Worm (Caenorhabditis elegans): ENCODE results near the gene F53B2.5.
A peak's percentile ranks its signal among the peaks of the same experiment; 100 is the strongest.

F53B2.5 gene

ce11 chrIV:12560568-12560967 is 29.6 kb upstream of the F53B2.5 start, which contains the start of gene snb-7:
Gene snb-7 (plus strand): TSS chrIV:12560868.
- TF ChIP-seq hmbx-1 (tag; optimal IDR thresholded peaks at IDR 0.05) (no peak), F13C5.2 (tag; optimal IDR thresholded peaks at IDR 0.05) (no peak), tbx-11 (GFP tag; IDR thresholded peaks at IDR 0.05) (no peak), ceh-13 (GFP tag; optimal IDR thresholded peaks at IDR 0.05) (no peak), scrt-1 (GFP tag; IDR thresholded peaks at IDR 0.05) (no peak), hnd-1 (tag; optimal IDR thresholded peaks at IDR 0.05) (no peak), hmg-4 (GFP tag; optimal IDR thresholded peaks at IDR 0.05) (no peak)

DNA sequence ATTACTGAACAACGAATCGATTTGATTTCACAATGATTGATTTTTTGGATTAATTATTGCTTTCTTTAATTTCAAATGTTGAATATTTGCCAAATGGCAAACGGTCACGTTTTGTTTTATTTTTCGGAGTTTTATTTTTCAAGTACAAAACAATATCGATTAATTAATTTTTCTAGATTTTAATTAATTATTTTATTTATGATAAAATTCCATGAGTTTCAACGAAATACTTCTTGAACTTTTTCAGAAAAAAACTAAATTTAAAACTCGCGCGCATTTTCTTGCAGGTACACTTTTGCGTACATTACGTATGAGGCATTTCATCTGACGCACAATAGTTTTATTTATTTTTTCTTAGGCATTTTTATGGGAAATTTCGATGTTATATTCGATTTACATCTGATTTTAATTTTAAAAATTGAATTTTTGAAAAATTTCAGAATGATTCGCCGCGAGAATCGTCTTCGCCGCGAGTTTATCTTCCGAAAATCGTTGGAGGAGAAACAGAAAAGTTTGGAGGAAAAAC is 28.0 kb upstream of the F53B2.5 start, which contains the start of the genes ZK795.2 and ZK795.3:
TSS of gene ZK795.2 (minus strand) at position 51 of the 526 bp plus-strand sequence.
TSS of gene ZK795.3 (plus strand) at position 441 of the 526 bp plus-strand sequence.
- TF ChIP-seq F13C5.2 (tag; optimal IDR thresholded peaks at IDR 0.05) (no peak), B0310.2 (tag; optimal IDR thresholded peaks at IDR 0.05) (no peak), hmg-4 (GFP tag; optimal IDR thresholded peaks at IDR 0.05) (no peak), tbx-11 (GFP tag; IDR thresholded peaks at IDR 0.05) (no peak), tbx-37 (GFP tag; conservative IDR thresholded peaks at IDR 0.05) (no peak), flt-1 (GFP tag; IDR thresholded peaks at IDR 0.05) (no peak), ceh-13 (GFP tag; optimal IDR thresholded peaks at IDR 0.05) (no peak), ama-1 (optimal IDR thresholded peaks at IDR 0.05) (no peak), sea-1 (GFP tag; conservative IDR thresholded peaks at IDR 0.05) (no peak), tra-4 (tag; optimal IDR thresholded peaks at IDR 0.05) (no peak)

DNA sequence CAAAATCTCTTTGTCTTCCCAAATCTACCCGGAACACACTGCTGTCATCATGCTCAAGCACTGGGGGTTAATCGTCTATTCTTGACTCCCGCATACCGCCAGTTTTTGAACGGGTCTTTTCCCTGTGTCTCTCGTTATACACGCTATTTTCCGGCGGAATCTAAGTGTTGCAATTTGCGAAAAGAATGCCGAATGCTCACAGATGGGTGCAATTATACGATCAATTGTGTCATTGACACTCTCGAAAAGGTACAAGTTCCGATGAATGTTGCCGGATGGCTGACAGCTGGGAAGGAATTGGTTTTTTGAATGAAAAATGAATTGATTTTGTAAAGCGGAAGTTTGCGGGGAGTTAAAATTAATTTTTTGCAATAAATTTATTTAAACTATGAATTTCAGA is 21.0 kb upstream of the F53B2.5 start:
- TF ChIP-seq sea-1 (GFP tag; conservative IDR thresholded peaks at IDR 0.05) (no peak), tra-4 (tag; optimal IDR thresholded peaks at IDR 0.05) (no peak), hmbx-1 (tag; optimal IDR thresholded peaks at IDR 0.05) (no peak), ama-1 (optimal IDR thresholded peaks at IDR 0.05) (no peak), F13C5.2 (tag; optimal IDR thresholded peaks at IDR 0.05) (no peak), hnd-1 (tag; optimal IDR thresholded peaks at IDR 0.05) (no peak), flt-1 (GFP tag; IDR thresholded peaks at IDR 0.05) (no peak), tbx-37 (GFP tag; conservative IDR thresholded peaks at IDR 0.05) (no peak), ceh-13 (GFP tag; optimal IDR thresholded peaks at IDR 0.05) (no peak), tbx-11 (GFP tag; IDR thresholded peaks at IDR 0.05) (no peak), hmg-4 (GFP tag; optimal IDR thresholded peaks at IDR 0.05) (no peak), pes-1 (GFP tag; IDR thresholded peaks at IDR 0.05) (no peak), aly-1 (tag; optimal IDR thresholded peaks at IDR 0.05) (no peak), ets-7 (tag; optimal IDR thresholded peaks at IDR 0.05) (no peak), scrt-1 (GFP tag; IDR thresholded peaks at IDR 0.05) (no peak), B0310.2 (tag; optimal IDR thresholded peaks at IDR 0.05) (no peak), ceh-36 (tag; optimal IDR thresholded peaks at IDR 0.05) (no peak)

ce11 chrIV:12549014-12549413 is 18.1 kb upstream of the F53B2.5 start:
- TF ChIP-seq hnd-1 (tag; optimal IDR thresholded peaks at IDR 0.05) (no peak), sea-1 (GFP tag; conservative IDR thresholded peaks at IDR 0.05) (no peak), ceh-36 (tag; optimal IDR thresholded peaks at IDR 0.05) (no peak), tbx-37 (GFP tag; conservative IDR thresholded peaks at IDR 0.05) (no peak), ets-7 (tag; optimal IDR thresholded peaks at IDR 0.05) (no peak), ama-1 (optimal IDR thresholded peaks at IDR 0.05) (no peak), B0310.2 (tag; optimal IDR thresholded peaks at IDR 0.05) (no peak), pes-1 (GFP tag; IDR thresholded peaks at IDR 0.05) (no peak), F13C5.2 (tag; optimal IDR thresholded peaks at IDR 0.05) (no peak), hmg-4 (GFP tag; optimal IDR thresholded peaks at IDR 0.05) (no peak), aly-1 (tag; optimal IDR thresholded peaks at IDR 0.05) (no peak), hmbx-1 (tag; optimal IDR thresholded peaks at IDR 0.05) (no peak), ceh-13 (GFP tag; optimal IDR thresholded peaks at IDR 0.05) (no peak), flt-1 (GFP tag; IDR thresholded peaks at IDR 0.05) (no peak), tbx-11 (GFP tag; IDR thresholded peaks at IDR 0.05) (no peak), tra-4 (tag; optimal IDR thresholded peaks at IDR 0.05) (no peak)

DNA sequence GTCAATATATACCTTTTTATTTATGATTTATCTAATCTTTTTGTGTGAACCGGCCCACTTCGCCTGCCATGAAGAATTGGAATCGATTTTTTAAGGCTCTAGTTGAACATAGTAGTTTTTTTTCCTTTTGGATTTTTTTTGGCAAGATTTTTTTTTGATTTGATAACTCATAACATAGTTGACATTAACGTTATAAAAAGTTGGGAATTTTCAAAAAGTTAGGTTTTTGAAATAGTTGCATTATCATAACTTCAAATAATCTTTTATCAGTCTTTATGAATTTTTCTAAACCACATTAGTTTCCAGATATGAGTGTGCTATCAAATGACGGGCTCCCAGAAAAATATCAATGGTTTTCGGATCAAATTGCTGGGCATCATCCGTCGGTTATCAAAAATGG is 16.9 kb upstream of the F53B2.5 start, which contains the start of gene ipmk-1:
TSS of gene ipmk-1 (plus strand) at position 301 of the 400 bp plus-strand sequence.
- TF ChIP-seq scrt-1 (GFP tag; IDR thresholded peaks at IDR 0.05) = no peak
- TF ChIP-seq tra-4 (tag; optimal IDR thresholded peaks at IDR 0.05) = no peak
- no peak for TF ChIP-seq F13C5.2 (tag; optimal IDR thresholded peaks at IDR 0.05)
- TF ChIP-seq hmbx-1 (tag; optimal IDR thresholded peaks at IDR 0.05) = no peak
- TF ChIP-seq sea-1 (GFP tag; conservative IDR thresholded peaks at IDR 0.05) = no peak
- TF ChIP-seq tbx-11 (GFP tag; IDR thresholded peaks at IDR 0.05) = no peak
- no peak for TF ChIP-seq ceh-13 (GFP tag; optimal IDR thresholded peaks at IDR 0.05)
- TF ChIP-seq ets-7 (tag; optimal IDR thresholded peaks at IDR 0.05) = no peak
- TF ChIP-seq aly-1 (tag; optimal IDR thresholded peaks at IDR 0.05) = no peak
- no peak for TF ChIP-seq B0310.2 (tag; optimal IDR thresholded peaks at IDR 0.05)
- no peak for TF ChIP-seq ceh-36 (tag; optimal IDR thresholded peaks at IDR 0.05)
- no peak for TF ChIP-seq tbx-37 (GFP tag; conservative IDR thresholded peaks at IDR 0.05)
- TF ChIP-seq flt-1 (GFP tag; IDR thresholded peaks at IDR 0.05) = no peak
- TF ChIP-seq hmg-4 (GFP tag; optimal IDR thresholded peaks at IDR 0.05) = no peak
- TF ChIP-seq hnd-1 (tag; optimal IDR thresholded peaks at IDR 0.05) = no peak
- TF ChIP-seq pes-1 (GFP tag; IDR thresholded peaks at IDR 0.05) = no peak
- TF ChIP-seq ama-1 (optimal IDR thresholded peaks at IDR 0.05) = no peak

- peak; percentile 45; the same call in 1 of the 2 replicates for TF ChIP-seq tbx-37 (GFP tag; conservative IDR thresholded peaks at IDR 0.05)
- TF ChIP-seq aly-1 (tag; optimal IDR thresholded peaks at IDR 0.05) = no peak
- TF ChIP-seq pes-1 (GFP tag; IDR thresholded peaks at IDR 0.05) = peak; percentile 33; the same call in 1 of the 2 replicates
- no peak for TF ChIP-seq B0310.2 (tag; optimal IDR thresholded peaks at IDR 0.05)
- no peak for TF ChIP-seq hmbx-1 (tag; optimal IDR thresholded peaks at IDR 0.05)
- TF ChIP-seq ets-7 (tag; optimal IDR thresholded peaks at IDR 0.05) = no peak
- TF ChIP-seq hnd-1 (tag; optimal IDR thresholded peaks at IDR 0.05) = no peak
- peak; percentile 71 for TF ChIP-seq ama-1 (optimal IDR thresholded peaks at IDR 0.05)
- no peak for TF ChIP-seq F13C5.2 (tag; optimal IDR thresholded peaks at IDR 0.05)
- TF ChIP-seq ceh-36 (tag; optimal IDR thresholded peaks at IDR 0.05) = peak; percentile 71
- peak; percentile 47 for TF ChIP-seq hmg-4 (GFP tag; optimal IDR thresholded peaks at IDR 0.05)
- no peak for TF ChIP-seq flt-1 (GFP tag; IDR thresholded peaks at IDR 0.05)
Observed at ce11 chrIV:12545902-12546301, 15.0 kb upstream of the F53B2.5 start.

DNA sequence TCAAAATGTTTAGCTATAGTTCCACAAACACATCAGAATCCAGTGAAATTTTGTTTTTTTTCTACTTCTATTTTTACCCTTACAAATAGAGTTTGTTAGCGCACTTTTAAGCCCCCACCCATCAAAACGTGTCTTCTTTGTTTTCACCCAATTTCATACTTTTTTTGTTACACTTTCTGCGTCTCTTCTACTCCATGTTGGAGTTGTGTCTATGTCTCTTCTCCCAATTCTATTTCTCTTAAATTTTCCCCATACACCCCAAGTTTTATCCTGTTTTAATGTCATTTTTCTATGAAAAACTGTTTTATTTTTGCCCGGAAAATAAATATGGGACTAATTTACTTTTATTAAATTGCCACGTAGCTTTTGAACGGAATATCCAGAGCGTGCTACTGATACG is 14.4 kb upstream of the F53B2.5 start:
- TF ChIP-seq tra-4 (tag; optimal IDR thresholded peaks at IDR 0.05) = no peak
- TF ChIP-seq hmbx-1 (tag; optimal IDR thresholded peaks at IDR 0.05) = no peak
- no peak for TF ChIP-seq hmg-4 (GFP tag; optimal IDR thresholded peaks at IDR 0.05)
- TF ChIP-seq flt-1 (GFP tag; IDR thresholded peaks at IDR 0.05) = no peak
- TF ChIP-seq ama-1 (optimal IDR thresholded peaks at IDR 0.05) = no peak
- no peak for TF ChIP-seq tbx-37 (GFP tag; conservative IDR thresholded peaks at IDR 0.05)
- no peak for TF ChIP-seq B0310.2 (tag; optimal IDR thresholded peaks at IDR 0.05)
- no peak for TF ChIP-seq ceh-13 (GFP tag; optimal IDR thresholded peaks at IDR 0.05)
- no peak for TF ChIP-seq scrt-1 (GFP tag; IDR thresholded peaks at IDR 0.05)
- TF ChIP-seq tbx-11 (GFP tag; IDR thresholded peaks at IDR 0.05) = no peak
- no peak for TF ChIP-seq pes-1 (GFP tag; IDR thresholded peaks at IDR 0.05)
- TF ChIP-seq hnd-1 (tag; optimal IDR thresholded peaks at IDR 0.05) = no peak
- no peak for TF ChIP-seq ceh-36 (tag; optimal IDR thresholded peaks at IDR 0.05)
- no peak for TF ChIP-seq F13C5.2 (tag; optimal IDR thresholded peaks at IDR 0.05)
